Fruit fly (Drosophila melanogaster) whole organism, pupa: ENCODE results near the gene CtIP.

Experiments used
- CG10348 ChIP-seq: fragments of 200-800 bp; sonication (Bioruptor generic); IDR thresholded peaks from 2 replicates; pipeline ENCODE4 v1.3.6; 2022; ENCODE audit warnings: missing biosample characterization, missing genetic modification characterization
- CG12605 ChIP-seq: fragments of 200-800 bp; sonication (Bioruptor generic); IDR thresholded peaks from 2 replicates; pipeline ENCODE4 v1.3.6; 2022; ENCODE audit warnings: missing biosample characterization, missing genetic modification characterization
- CG13204 ChIP-seq: fragments of 200-800 bp; sonication (Bioruptor generic); optimal IDR thresholded peaks from 2 replicates; lab custom pipeline; 2018; ENCODE audit warnings: missing biosample characterization, mild to moderate bottlenecking, missing genetic modification characterization, moderate library complexity
- CG14655 ChIP-seq: fragments of 200-800 bp; sonication (Bioruptor generic); optimal IDR thresholded peaks from 3 replicates; lab custom pipeline; 2017; ENCODE audit warnings: mild to moderate bottlenecking, missing biosample characterization, missing genetic modification reagents, missing genetic modification characterization
- CG15710 ChIP-seq: fragments of 200-800 bp; sonication (Bioruptor generic); optimal IDR thresholded peaks from 2 replicates; lab custom pipeline; 2018; ENCODE audit warnings: missing biosample characterization, mild to moderate bottlenecking, missing genetic modification characterization, moderate library complexity
- CG17806 ChIP-seq: fragments of 200-800 bp; sonication (Bioruptor generic); optimal IDR thresholded peaks from 2 replicates; lab custom pipeline; 2018; ENCODE audit warnings: missing biosample characterization, mild to moderate bottlenecking, missing genetic modification characterization, moderate library complexity
- CG32121 ChIP-seq: fragments of 200-800 bp; sonication (Bioruptor generic); IDR thresholded peaks from 2 replicates; pipeline ENCODE4 v1.3.6; 2022; ENCODE audit warnings: missing biosample characterization, missing genetic modification characterization
- CG34367 ChIP-seq: fragments of 200-800 bp; sonication (Bioruptor generic); optimal IDR thresholded peaks from 2 replicates; lab custom pipeline; 2018; ENCODE audit warnings: missing biosample characterization, mild to moderate bottlenecking, missing genetic modification characterization
- CG4496 ChIP-seq: fragments of 200-800 bp; sonication (Bioruptor generic); IDR thresholded peaks from 3 replicates; pipeline ENCODE4 v1.3.6; 2022; ENCODE audit warnings: missing biosample characterization, missing genetic modification characterization
- CG8159 ChIP-seq: fragments of 200-800 bp; sonication (Bioruptor generic); optimal IDR thresholded peaks from 3 replicates; lab custom pipeline; 2018; ENCODE audit warnings: missing biosample characterization, mild to moderate bottlenecking, missing genetic modification characterization, moderate library complexity
- CG8301 ChIP-seq: fragments of 200-800 bp; sonication (Bioruptor generic); optimal IDR thresholded peaks from 2 replicates; lab custom pipeline; 2018; ENCODE audit warnings: missing biosample characterization, mild to moderate bottlenecking, missing genetic modification characterization
- CG9948 ChIP-seq: fragments of 200-800 bp; sonication (Bioruptor generic); optimal IDR thresholded peaks from 2 replicates; lab custom pipeline; 2018; ENCODE audit warnings: missing biosample characterization, mild to moderate bottlenecking, missing genetic modification characterization, moderate library complexity
- D1 ChIP-seq: fragments of 200-800 bp; sonication (Bioruptor generic); optimal IDR thresholded peaks from 2 replicates; lab custom pipeline; 2018; ENCODE audit warnings: missing biosample characterization, mild to moderate bottlenecking, missing genetic modification characterization, moderate library complexity
- EcR ChIP-seq: fragments of 200-800 bp; sonication (Bioruptor generic); optimal IDR thresholded peaks from 3 replicates; lab custom pipeline; 2019; ENCODE audit warnings: missing biosample characterization, missing genetic modification characterization, mild to moderate bottlenecking, moderate library complexity, missing genetic modification reagents
- Ets98B ChIP-seq: fragments of 200-800 bp; sonication (Bioruptor generic); IDR thresholded peaks from 2 replicates; pipeline ENCODE4 v1.3.6; 2022; ENCODE audit warnings: missing biosample characterization, missing genetic modification characterization
- Pif1A ChIP-seq: fragments of 200-800 bp; sonication (Bioruptor generic); optimal IDR thresholded peaks from 3 replicates; lab custom pipeline; 2016; ENCODE audit warnings: missing biosample characterization, missing genetic modification characterization
- Pif1B ChIP-seq: fragments of 200-800 bp; sonication (Bioruptor generic); optimal IDR thresholded peaks from 3 replicates; lab custom pipeline; 2016; ENCODE audit warnings: missing biosample characterization, missing genetic modification characterization
- Snoo ChIP-seq: fragments of 200-800 bp; sonication (Bioruptor generic); optimal IDR thresholded peaks from 3 replicates; lab custom pipeline; 2017; ENCODE audit warnings: missing biosample characterization, mild to moderate bottlenecking, missing genetic modification characterization, inconsistent platforms
- fd96Ca ChIP-seq: fragments of 200-800 bp; sonication (Bioruptor generic); IDR thresholded peaks from 3 replicates; pipeline ENCODE4 v1.3.6; 2022; ENCODE audit warnings: missing biosample characterization, missing genetic modification characterization
- gl ChIP-seq: fragments of 200-800 bp; sonication (Bioruptor generic); optimal IDR thresholded peaks from 2 replicates; lab custom pipeline; 2018; ENCODE audit warnings: missing biosample characterization, mild to moderate bottlenecking, missing genetic modification characterization
- rn ChIP-seq: fragments of 200-800 bp; sonication (Bioruptor generic); IDR thresholded peaks from 2 replicates; pipeline ENCODE4 v1.3.6; 2022; ENCODE audit warnings: missing biosample characterization, missing genetic modification characterization

Gene CtIP

DNA sequence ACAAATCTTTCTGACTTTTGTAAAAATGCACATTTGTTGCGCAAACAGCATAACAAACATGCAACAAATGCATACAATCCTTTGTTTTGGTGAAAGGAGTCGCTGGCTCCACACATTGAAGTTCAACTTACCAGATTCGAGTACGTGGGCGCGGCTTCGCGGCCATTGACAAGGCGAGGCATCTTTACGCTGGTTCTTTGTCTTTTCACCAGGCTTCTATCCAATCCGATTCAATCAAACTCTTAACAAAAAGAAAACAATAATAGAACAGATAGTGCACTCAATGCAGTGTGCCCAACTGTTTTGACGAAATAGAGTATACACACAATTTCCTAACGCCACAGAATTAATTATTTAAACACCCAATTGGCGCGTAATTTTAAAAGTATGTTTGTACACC, 5.9 kb upstream of the CtIP start, which contains the start of gene CG5262:
TSS of gene CG5262 (minus strand) at position 294 of the 400 bp plus-strand sequence.
- no peak for TF ChIP-seq CG13204 (GFP tag; lab: Kevin White, UChicago)
- peak; percentile 57 for TF ChIP-seq gl (tag; lab: Kevin White, UChicago)
- no peak for TF ChIP-seq CG34367 (tag; lab: Kevin White, UChicago)
- TF ChIP-seq CG4496, result peak; percentile 48; the same call in 2 of the 3 replicates
- peak; percentile 46; the same call in 1 of the 2 replicates for TF ChIP-seq CG12605
- TF ChIP-seq D1 (tag; lab: Kevin White, UChicago), result no peak
- TF ChIP-seq Ets98B (GFP tag; lab: Robert Waterston, UW), result no peak

DNA sequence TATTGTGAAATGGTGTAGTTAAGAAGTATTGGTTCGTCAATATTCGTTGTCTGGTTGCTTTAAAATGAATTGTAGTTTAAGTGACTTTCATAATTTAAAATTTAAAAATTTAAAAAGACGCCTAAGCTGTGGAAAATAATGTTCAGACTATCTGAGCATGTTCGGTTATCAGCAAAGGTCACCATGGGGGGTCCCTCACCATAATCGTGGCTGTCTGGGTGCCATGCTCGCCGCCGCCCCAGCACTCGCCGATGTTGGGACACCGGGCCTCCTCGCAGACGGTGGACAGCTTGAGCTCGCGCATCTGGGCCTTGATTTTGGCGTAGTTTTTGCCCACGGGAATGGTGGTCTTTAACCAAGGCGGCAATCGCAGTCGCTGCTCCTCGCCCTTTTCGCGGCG, 4.4 kb upstream of the CtIP start:
- TF ChIP-seq CG34367 (tag; lab: Kevin White, UChicago), result no peak
- TF ChIP-seq EcR (GFP tag; lab: Kevin White, UChicago), result no peak
- TF ChIP-seq CG32121 (GFP tag; lab: Robert Waterston, UW), result no peak
- TF ChIP-seq CG12605, result no peak
- no peak for TF ChIP-seq rn (GFP tag; lab: Robert Waterston, UW)
- TF ChIP-seq fd96Ca, result no peak
- TF ChIP-seq CG17806 (tag; lab: Kevin White, UChicago), result no peak
- TF ChIP-seq CG8301 (tag; lab: Kevin White, UChicago), result no peak
- TF ChIP-seq Snoo, result no peak
- no peak for TF ChIP-seq CG10348 (GFP tag; lab: Robert Waterston, UW)
- no peak for TF ChIP-seq Ets98B (GFP tag; lab: Robert Waterston, UW)
- TF ChIP-seq CG4496, result no peak
- TF ChIP-seq CG13204 (GFP tag; lab: Kevin White, UChicago), result no peak
- TF ChIP-seq gl (tag; lab: Kevin White, UChicago), result no peak

DNA sequence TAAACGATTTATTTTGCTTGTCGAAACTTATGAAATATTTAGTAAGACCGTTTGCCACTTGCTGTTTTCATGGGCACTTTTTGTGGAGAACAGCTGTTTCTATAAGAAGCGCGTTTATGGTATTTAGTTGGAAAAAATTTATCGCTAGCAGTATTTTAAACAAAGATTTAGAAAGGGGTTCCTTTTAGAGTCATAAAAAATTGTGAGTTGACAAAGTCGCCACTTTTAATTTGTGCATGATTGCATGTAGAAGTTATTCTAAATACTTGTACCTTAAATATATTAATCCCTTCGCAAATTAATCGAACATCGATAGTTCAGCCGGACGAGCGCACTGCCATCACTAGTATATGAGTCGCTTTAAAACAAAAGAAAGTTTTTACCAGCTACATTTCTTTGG, 3.8 kb upstream of the CtIP start, which contains the start of the genes Las and Psn:
TSS of gene Las (minus strand) at position 65 of the 400 bp plus-strand sequence.
TSS of gene Psn (plus strand) at position 172 of the 400 bp plus-strand sequence.
- TF ChIP-seq Pif1B (GFP tag; lab: Kevin White, UChicago), result no peak
- no peak for TF ChIP-seq CG8301 (tag; lab: Kevin White, UChicago)
- TF ChIP-seq CG4496, result no peak
- TF ChIP-seq CG17806 (tag; lab: Kevin White, UChicago), result no peak

DNA sequence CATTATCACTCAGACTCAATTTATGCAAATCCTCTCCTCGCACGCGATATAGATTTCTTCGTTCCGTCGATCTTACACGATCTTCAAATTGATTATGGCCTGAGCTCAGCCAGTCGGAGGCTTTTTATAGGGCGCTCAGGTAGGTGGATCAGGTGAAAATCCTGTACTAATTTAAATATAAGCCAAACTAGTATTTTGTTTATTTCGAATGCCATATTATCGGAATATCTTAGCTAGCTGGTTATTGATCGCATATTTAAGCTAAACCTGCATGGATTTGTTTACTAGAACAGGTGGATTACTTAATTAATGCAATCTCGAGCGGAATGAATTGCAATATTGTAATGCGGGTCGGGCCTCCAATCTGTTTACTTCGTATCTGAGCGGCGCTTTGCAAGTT, 3.7 kb downstream of the CtIP start, which contains the start of gene Hpd:
TSS of gene Hpd (minus strand) at position 101 of the 400 bp plus-strand sequence.
- TF ChIP-seq fd96Ca, result no peak

- TF ChIP-seq CG8159 (tag; lab: Kevin White, UChicago), result no peak
- no peak for TF ChIP-seq CG17806 (tag; lab: Kevin White, UChicago)
- no peak for TF ChIP-seq fd96Ca
- no peak for TF ChIP-seq CG4496
- TF ChIP-seq Snoo, result no peak
These were observed 4.9 kb downstream of the CtIP start for dm6 chr3L:20440902-20441429.

DNA sequence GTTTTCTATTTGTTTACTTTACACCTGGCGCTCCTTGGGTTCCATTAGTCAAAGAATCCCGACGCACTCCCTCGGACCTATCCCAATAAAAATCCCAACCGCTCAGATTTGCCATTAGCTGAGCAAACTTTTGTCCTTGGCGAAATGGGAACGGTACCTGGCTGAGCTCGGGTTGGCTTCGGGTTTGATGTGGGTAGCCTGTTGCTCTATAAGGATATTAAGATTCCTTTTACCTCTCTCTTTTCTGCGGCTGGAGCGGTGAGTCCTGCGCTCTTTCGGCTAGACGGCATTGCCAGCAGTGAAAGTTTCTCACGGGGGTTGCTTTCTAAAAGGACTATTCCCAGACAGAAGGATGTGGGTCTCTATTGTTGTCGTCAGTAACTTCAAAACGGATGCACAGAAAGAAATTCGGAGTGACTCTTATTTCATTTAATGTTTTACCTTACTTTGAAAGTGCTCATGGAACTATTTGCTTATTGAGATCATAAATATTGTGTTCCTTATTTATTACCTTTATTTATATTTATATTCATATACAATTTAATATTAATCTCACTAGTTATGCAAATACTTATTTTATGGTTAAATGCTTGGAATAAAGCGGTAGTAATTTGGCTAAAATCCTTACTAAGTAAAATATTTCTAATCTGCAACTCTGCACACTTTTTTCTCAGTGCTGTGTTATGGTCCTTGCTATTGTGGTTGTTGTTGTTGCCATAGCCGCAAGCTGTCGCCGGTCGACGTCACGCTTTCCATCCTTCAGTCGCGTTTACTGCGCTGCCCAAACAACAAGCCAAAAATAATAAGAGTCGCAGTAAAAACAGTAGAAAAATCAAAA, 5.8 kb downstream of the CtIP start, which contains the start of gene CG5910:
TSS of gene CG5910 (plus strand) at position 788 of the 838 bp plus-strand sequence.
- TF ChIP-seq CG17806 (tag; lab: Kevin White, UChicago), result peak; percentile 80
- peak; percentile 84 for TF ChIP-seq CG9948
- peak; percentile 79 for TF ChIP-seq Snoo
- TF ChIP-seq Pif1B (GFP tag; lab: Kevin White, UChicago), result no peak
- TF ChIP-seq CG32121 (GFP tag; lab: Robert Waterston, UW), result peak; percentile 26; the same call in 1 of the 2 replicates
- TF ChIP-seq CG14655, result no peak
- TF ChIP-seq CG12605, result no peak
- TF ChIP-seq Pif1A (GFP tag; lab: Kevin White, UChicago), result no peak
- peak; percentile 50 for TF ChIP-seq gl (tag; lab: Kevin White, UChicago)
- TF ChIP-seq CG8159 (tag; lab: Kevin White, UChicago), result peak; percentile 92
- no peak for TF ChIP-seq Ets98B (GFP tag; lab: Robert Waterston, UW)
- no peak for TF ChIP-seq CG8301 (tag; lab: Kevin White, UChicago)
- no peak for TF ChIP-seq fd96Ca
- TF ChIP-seq CG10348 (GFP tag; lab: Robert Waterston, UW), result no peak
- TF ChIP-seq rn (GFP tag; lab: Robert Waterston, UW), result no peak
- TF ChIP-seq CG13204 (GFP tag; lab: Kevin White, UChicago), result no peak
- TF ChIP-seq CG34367 (tag; lab: Kevin White, UChicago), result peak; percentile 73
- TF ChIP-seq EcR (GFP tag; lab: Kevin White, UChicago), result no peak
- peak; percentile 84 for TF ChIP-seq CG15710 (tag; lab: Kevin White, UChicago)
- no peak for TF ChIP-seq D1 (tag; lab: Kevin White, UChicago)
